Fruit fly (Drosophila melanogaster) whole organism, embryonic: ENCODE measurements around the gene CG31493.

Experiments
- Adf1 ChIP-seq: fragments of 200-800 bp; sonication (Bioruptor generic); IDR thresholded peaks from 2 replicates; pipeline ENCODE4 v1.3.6; 2022; ENCODE audit warnings: missing biosample characterization, missing genetic modification characterization
- Atf6 ChIP-seq: fragments of 200-800 bp; sonication (Bioruptor generic); IDR thresholded peaks from 2 replicates; pipeline ENCODE4 v1.3.6; 2022; ENCODE audit warnings: missing biosample characterization, missing genetic modification characterization
- B-H2 ChIP-seq: fragments of 200-800 bp; sonication (Bioruptor generic); optimal IDR thresholded peaks from 2 replicates; lab custom pipeline; 2018; ENCODE audit warnings: missing biosample characterization, mild to moderate bottlenecking, missing genetic modification characterization
- Bteb2 ChIP-seq: fragments of 200-800 bp; sonication (Bioruptor generic); optimal IDR thresholded peaks from 2 replicates; lab custom pipeline; 2016; ENCODE audit warnings: missing biosample characterization, missing genetic modification characterization
- CG11723 ChIP-seq: fragments of 200-800 bp; sonication (Bioruptor generic); optimal IDR thresholded peaks from 2 replicates; lab custom pipeline; 2017; ENCODE audit warnings: missing biosample characterization, mild to moderate bottlenecking, missing genetic modification characterization
- CG12219 ChIP-seq: fragments of 200-800 bp; sonication (Bioruptor generic); optimal IDR thresholded peaks from 3 replicates; lab custom pipeline; 2018; ENCODE audit warnings: missing biosample characterization, mild to moderate bottlenecking, missing genetic modification characterization
- CG1233 ChIP-seq: fragments of 200-800 bp; sonication (Bioruptor generic); optimal IDR thresholded peaks from 4 replicates; lab custom pipeline; 2018; ENCODE audit warnings: missing biosample characterization, mild to moderate bottlenecking, missing genetic modification characterization
- CG13775 ChIP-seq: fragments of 200-800 bp; sonication (Bioruptor generic); optimal IDR thresholded peaks from 3 replicates; lab custom pipeline; 2017; ENCODE audit warnings: missing biosample characterization, mild to moderate bottlenecking, missing genetic modification characterization
- CG14014 ChIP-seq: fragments of 200-800 bp; sonication (Bioruptor generic); IDR thresholded peaks from 2 replicates; pipeline ENCODE4 v1.3.6; 2022; ENCODE audit warnings: missing biosample characterization, missing genetic modification characterization
- CG14441 ChIP-seq: fragments of 200-800 bp; sonication (Bioruptor generic); IDR thresholded peaks from 2 replicates; pipeline ENCODE4 v1.3.6; 2022; ENCODE audit warnings: missing biosample characterization, missing genetic modification characterization
- CG17568 ChIP-seq: fragments of 200-800 bp; sonication (Bioruptor generic); optimal IDR thresholded peaks from 2 replicates; lab custom pipeline; 2018; ENCODE audit warnings: missing biosample characterization, mild to moderate bottlenecking, missing genetic modification characterization, moderate library complexity
- CG2199 ChIP-seq: fragments of 200-800 bp; sonication (Bioruptor generic); IDR thresholded peaks from 3 replicates; pipeline ENCODE4 v1.3.6; 2022; ENCODE audit warnings: missing biosample characterization, missing genetic modification characterization
- CG30403 ChIP-seq: fragments of 200-800 bp; sonication (Bioruptor generic); optimal IDR thresholded peaks from 3 replicates; lab custom pipeline; 2016; ENCODE audit warnings: missing biosample characterization, missing genetic modification characterization
- CG30431 ChIP-seq: fragments of 200-800 bp; sonication (Bioruptor generic); optimal IDR thresholded peaks from 2 replicates; lab custom pipeline; 2017; ENCODE audit warnings: missing biosample characterization, missing genetic modification characterization
- CG33557 ChIP-seq: fragments of 200-800 bp; sonication (Bioruptor generic); optimal IDR thresholded peaks from 2 replicates; lab custom pipeline; 2019; ENCODE audit warnings: missing biosample characterization, mild to moderate bottlenecking, missing genetic modification characterization, moderate library complexity
- CG34224 ChIP-seq: fragments of 200-800 bp; sonication (Bioruptor generic); IDR thresholded peaks from 3 replicates; pipeline ENCODE4 v1.3.6; 2022; ENCODE audit warnings: missing biosample characterization, missing genetic modification characterization; ENCODE audit not compliant: partially characterized antibody
- CG4404 ChIP-seq: fragments of 200-800 bp; sonication (Bioruptor generic); IDR thresholded peaks from 2 replicates; pipeline ENCODE4 v1.3.6; 2022; ENCODE audit warnings: missing biosample characterization, missing genetic modification characterization
- CG4707 ChIP-seq: fragments of 200-800 bp; sonication (Bioruptor generic); optimal IDR thresholded peaks from 2 replicates; lab custom pipeline; 2018; ENCODE audit warnings: missing biosample characterization, mild to moderate bottlenecking, missing genetic modification characterization, moderate library complexity
- CG4854 ChIP-seq: fragments of 200-800 bp; sonication (Bioruptor generic); optimal IDR thresholded peaks from 2 replicates; lab custom pipeline; 2016; ENCODE audit warnings: missing biosample characterization, missing genetic modification characterization, inconsistent platforms
- CG5180 ChIP-seq: fragments of 200-800 bp; sonication (Bioruptor generic); optimal IDR thresholded peaks from 3 replicates; lab custom pipeline; 2017; ENCODE audit warnings: missing biosample characterization, missing genetic modification characterization, mild to moderate bottlenecking, moderate library complexity, missing genetic modification reagents
- Dek ChIP-seq: fragments of 200-800 bp; sonication (Bioruptor generic); optimal IDR thresholded peaks from 3 replicates; lab custom pipeline; 2019; ENCODE audit warnings: missing biosample characterization, mild to moderate bottlenecking, missing genetic modification characterization, moderate library complexity
- Dip3 ChIP-seq: fragments of 200-800 bp; sonication (Bioruptor generic); optimal IDR thresholded peaks from 3 replicates; lab custom pipeline; 2016; ENCODE audit warnings: missing biosample characterization, missing genetic modification characterization
- Ets97D ChIP-seq: fragments of 200-800 bp; sonication (Bioruptor generic); optimal IDR thresholded peaks from 3 replicates; lab custom pipeline; 2016; ENCODE audit warnings: missing biosample characterization, missing genetic modification characterization
- Fer3 ChIP-seq: fragments of 200-800 bp; sonication (Bioruptor generic); optimal IDR thresholded peaks from 2 replicates; lab custom pipeline; 2018; ENCODE audit warnings: missing biosample characterization, mild to moderate bottlenecking, missing genetic modification characterization, moderate library complexity
- Gsc ChIP-seq: fragments of 200-800 bp; sonication (Bioruptor generic); IDR thresholded peaks from 2 replicates; pipeline ENCODE4 v1.3.6; 2022; ENCODE audit warnings: missing biosample characterization, missing genetic modification characterization
- H2.0 ChIP-seq: fragments of 200-800 bp; sonication (Bioruptor generic); IDR thresholded peaks from 2 replicates; pipeline ENCODE4 v1.3.6; 2022; ENCODE audit warnings: missing biosample characterization, missing genetic modification characterization
- Myb ChIP-seq: fragments of 200-800 bp; sonication (Bioruptor generic); optimal IDR thresholded peaks from 2 replicates; lab custom pipeline; 2016; ENCODE audit warnings: missing biosample characterization, missing genetic modification characterization
- Nf-YB ChIP-seq: fragments of 200-800 bp; sonication (Bioruptor generic); optimal IDR thresholded peaks from 3 replicates; lab custom pipeline; 2019; ENCODE audit warnings: missing biosample characterization, mild to moderate bottlenecking, missing genetic modification characterization, moderate library complexity
- Nf-YC ChIP-seq: fragments of 200-800 bp; optimal IDR thresholded peaks from 3 replicates; lab custom pipeline; 2019; ENCODE audit warnings: missing biosample characterization, mild to moderate bottlenecking, missing genetic modification characterization, moderate library complexity
- Rx ChIP-seq: fragments of 200-800 bp; sonication (Bioruptor generic); IDR thresholded peaks from 2 replicates; pipeline ENCODE4 v1.3.6; 2022; ENCODE audit warnings: missing biosample characterization, missing genetic modification characterization
- Taf1 ChIP-seq: fragments of 200-800 bp; sonication (Bioruptor generic); IDR thresholded peaks from 2 replicates; pipeline ENCODE4 v1.3.6; 2022; ENCODE audit warnings: missing biosample characterization, missing genetic modification characterization
- ab ChIP-seq: fragments of 200-800 bp; sonication (Bioruptor generic); optimal IDR thresholded peaks from 2 replicates; lab custom pipeline; 2016; ENCODE audit warnings: missing biosample characterization, missing genetic modification characterization
- ap ChIP-seq: fragments of 200-800 bp; sonication (Bioruptor generic); IDR thresholded peaks from 2 replicates; pipeline ENCODE4 v1.3.6; 2022; ENCODE audit warnings: missing biosample characterization, missing genetic modification characterization
- cad ChIP-seq: fragments of >200 bp; optimal IDR thresholded peaks from 2 replicates; lab custom pipeline; 2017; ENCODE audit warnings: missing biosample characterization, missing genetic modification characterization
- da ChIP-seq: fragments of 200-800 bp; sonication (Bioruptor generic); optimal IDR thresholded peaks from 2 replicates; lab custom pipeline; 2016; ENCODE audit warnings: missing biosample characterization, missing genetic modification characterization
- emc ChIP-seq: fragments of 200-800 bp; sonication (Bioruptor generic); optimal IDR thresholded peaks from 2 replicates; lab custom pipeline; 2016; ENCODE audit warnings: missing biosample characterization, missing genetic modification characterization
- ewg ChIP-seq: fragments of 200-800 bp; sonication (Bioruptor generic); optimal IDR thresholded peaks from 3 replicates; lab custom pipeline; 2017; ENCODE audit warnings: mild to moderate bottlenecking, missing biosample characterization, missing genetic modification reagents, missing genetic modification characterization
- gcm ChIP-seq: fragments of 200-800 bp; sonication (Bioruptor generic); optimal IDR thresholded peaks from 2 replicates; lab custom pipeline; 2019; ENCODE audit warnings: missing biosample characterization, mild to moderate bottlenecking, missing genetic modification characterization, moderate library complexity
- gsb ChIP-seq: fragments of 200-800 bp; sonication (Bioruptor generic); IDR thresholded peaks from 2 replicates; pipeline ENCODE4 v1.3.6; 2022; ENCODE audit warnings: missing biosample characterization, missing genetic modification characterization
- hb ChIP-seq: fragments of 200-800 bp; sonication (Bioruptor generic); IDR thresholded peaks from 3 replicates; pipeline ENCODE4 v1.3.6; 2022; ENCODE audit warnings: missing biosample characterization, missing genetic modification characterization; ENCODE audit not compliant: partially characterized antibody
- hbn ChIP-seq: fragments of 200-800 bp; sonication (Bioruptor generic); IDR thresholded peaks from 2 replicates; pipeline ENCODE4 v1.3.6; 2022; ENCODE audit warnings: missing biosample characterization, missing genetic modification characterization; ENCODE audit not compliant: partially characterized antibody
- kni ChIP-seq: fragments of 200-800 bp; sonication (Bioruptor generic); optimal IDR thresholded peaks from 3 replicates; lab custom pipeline; 2017; ENCODE audit warnings: mild to moderate bottlenecking, missing biosample characterization, missing genetic modification reagents, missing genetic modification characterization
- lmd ChIP-seq: fragments of 200-800 bp; sonication (Bioruptor generic); IDR thresholded peaks from 2 replicates; pipeline ENCODE4 v1.3.6; 2022; ENCODE audit warnings: missing biosample characterization, missing genetic modification characterization
- pfk ChIP-seq: fragments of 200-800 bp; sonication (Bioruptor generic); optimal IDR thresholded peaks from 2 replicates; lab custom pipeline; 2018; ENCODE audit warnings: missing biosample characterization, mild to moderate bottlenecking, missing genetic modification characterization, moderate library complexity
- ranshi ChIP-seq: fragments of 200-800 bp; sonication (Bioruptor generic); IDR thresholded peaks from 2 replicates; pipeline ENCODE4 v1.3.6; 2022; ENCODE audit warnings: missing biosample characterization, missing genetic modification characterization
- repo ChIP-seq: fragments of 200-800 bp; sonication (Bioruptor generic); optimal IDR thresholded peaks from 2 replicates; lab custom pipeline; 2016; ENCODE audit warnings: missing biosample characterization, missing genetic modification characterization
- slbo ChIP-seq: fragments of 200-800 bp; sonication (Bioruptor generic); IDR thresholded peaks from 2 replicates; pipeline ENCODE4 v1.3.6; 2022; ENCODE audit warnings: missing biosample characterization, missing genetic modification characterization
- sqz ChIP-seq: fragments of 200-800 bp; sonication (Bioruptor generic); optimal IDR thresholded peaks from 3 replicates; lab custom pipeline; 2018; ENCODE audit warnings: missing biosample characterization, mild to moderate bottlenecking, missing genetic modification characterization
- toy ChIP-seq: fragments of 200-800 bp; sonication (Bioruptor generic); IDR thresholded peaks from 2 replicates; pipeline ENCODE4 v1.3.6; 2022; ENCODE audit warnings: missing biosample characterization, missing genetic modification characterization
- tx ChIP-seq: fragments of 200-800 bp; sonication (Bioruptor generic); optimal IDR thresholded peaks from 2 replicates; lab custom pipeline; 2016; ENCODE audit warnings: missing biosample characterization, missing genetic modification characterization
- vnd ChIP-seq: fragments of 200-800 bp; sonication (Bioruptor generic); IDR thresholded peaks from 3 replicates; pipeline ENCODE4 v1.3.6; 2022; ENCODE audit warnings: missing biosample characterization, missing genetic modification characterization; ENCODE audit not compliant: partially characterized antibody
- wdn ChIP-seq: fragments of 200-800 bp; sonication (Bioruptor generic); IDR thresholded peaks from 2 replicates; pipeline ENCODE4 v1.3.6; 2022; ENCODE audit warnings: missing biosample characterization, missing genetic modification characterization

The CG31493 gene

DNA sequence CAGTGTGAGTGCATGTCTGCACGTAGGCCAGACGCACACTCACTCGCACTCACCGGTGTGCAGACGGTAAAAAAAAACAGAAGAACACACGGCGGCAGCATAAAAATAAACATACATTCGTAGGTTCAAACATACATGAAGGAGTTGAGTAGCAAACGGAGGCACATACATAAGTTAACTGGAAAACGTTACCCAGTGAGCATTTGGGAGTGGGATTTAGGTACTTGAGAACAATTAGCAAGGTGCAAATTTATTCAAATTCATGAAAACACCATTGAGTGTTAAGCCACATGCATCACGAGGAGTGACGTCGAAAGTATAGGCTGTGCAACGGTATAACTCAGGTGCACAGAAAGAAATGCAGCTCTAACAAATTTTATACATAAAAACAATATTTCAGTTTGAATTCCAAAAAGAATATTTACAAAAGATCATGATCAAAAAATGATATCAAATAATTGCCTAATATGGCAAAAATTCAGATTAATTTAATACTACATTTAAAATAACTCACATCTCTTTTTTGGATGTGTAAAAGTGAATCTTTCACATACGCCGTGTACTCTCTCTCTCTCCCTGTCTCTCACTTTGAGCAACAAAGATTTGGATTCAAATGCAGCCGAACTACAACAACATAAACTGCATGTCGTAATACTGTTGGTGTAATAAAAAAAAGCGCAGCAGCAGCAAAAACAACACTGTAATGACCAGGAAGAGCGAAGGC lies 22.6 kb upstream of the CG31493 start (continued):
- TF ChIP-seq Ets97D (peak; percentile 66), emc (GFP tag; lab: Kevin White, UChicago) (no peak), ap (GFP tag; lab: Robert Waterston, UW) (no peak), tx (GFP tag; lab: Kevin White, UChicago) (peak; percentile 85), CG33557 (GFP tag; lab: Kevin White, UChicago) (peak; percentile 99), Myb (peak; percentile 43), Atf6 (GFP tag; lab: Robert Waterston, UW) (no peak), CG17568 (peak; percentile 87), ewg (peak; percentile 93), CG12219 (GFP tag; lab: Kevin White, UChicago) (peak; percentile 90), lmd (no peak), toy (GFP tag; lab: Robert Waterston, UW) (no peak), Gsc (GFP tag; lab: Robert Waterston, UW) (no peak), CG14441 (no peak), CG4854 (peak; percentile 81), sqz (GFP tag; lab: Kevin White, UChicago) (peak; percentile 93), pfk (GFP tag; lab: Kevin White, UChicago) (no peak), da (GFP tag; lab: Kevin White, UChicago) (peak; percentile 64), kni (peak; percentile 73), CG5180 (GFP tag; lab: Kevin White, UChicago) (peak; percentile 86), gsb (GFP tag; lab: Robert Waterston, UW) (no peak), CG30431 (no peak), Nf-YC (tag; lab: Kevin White, UChicago) (peak; percentile 65), hbn (GFP tag; lab: Robert Waterston, UW) (no peak), Rx (GFP tag; lab: Robert Waterston, UW) (no peak), CG30403 (GFP tag; lab: Kevin White, UChicago) (peak; percentile 95), CG34224 (GFP tag; lab: Robert Waterston, UW) (no peak), vnd (GFP tag; lab: Robert Waterston, UW) (no peak), CG1233 (GFP tag; lab: Kevin White, UChicago) (peak; percentile 93), ranshi (GFP tag; lab: Robert Waterston, UW) (no peak), CG14014 (no peak), Nf-YB (GFP tag; lab: Kevin White, UChicago) (peak; percentile 86), CG4707 (GFP tag; lab: Kevin White, UChicago) (peak; percentile 89), B-H2 (GFP tag; lab: Kevin White, UChicago) (no peak), repo (GFP tag; lab: Kevin White, UChicago) (peak; percentile 82), Adf1 (no peak), Dip3 (peak; percentile 44)

DNA sequence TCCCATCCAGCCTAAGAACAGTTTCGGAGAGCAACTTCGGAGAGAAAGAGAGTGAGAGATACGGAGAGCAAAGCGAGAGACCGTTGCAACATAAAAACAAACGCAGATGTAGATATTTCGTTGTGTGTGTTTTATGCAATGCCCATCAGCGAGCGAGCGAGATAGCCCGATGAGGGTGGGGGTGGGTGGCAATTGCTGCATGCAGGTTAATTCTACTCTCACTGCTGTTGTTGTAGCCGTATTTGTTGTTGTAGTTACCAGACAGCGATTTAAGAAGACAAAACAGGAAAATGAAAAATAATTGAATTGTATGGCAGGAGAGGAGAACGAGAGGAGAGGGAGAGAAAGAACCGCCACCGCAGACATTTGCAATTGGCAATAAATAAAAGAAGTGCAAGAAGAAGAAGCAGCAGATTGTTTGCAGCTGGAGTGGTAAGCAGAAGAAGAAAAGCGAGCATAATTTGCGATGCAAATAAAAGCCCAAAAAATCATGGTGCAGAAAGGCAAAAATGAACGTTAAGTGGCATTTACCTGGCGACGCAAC lies 21.5 kb upstream of the CG31493 start:
- TF ChIP-seq ab (GFP tag; lab: Kevin White, UChicago) (no peak), H2.0 (GFP tag; lab: Robert Waterston, UW) (no peak), Bteb2 (GFP tag; lab: Kevin White, UChicago) (no peak), Fer3 (tag; lab: Kevin White, UChicago) (no peak), CG11723 (no peak), wdn (GFP tag; lab: Robert Waterston, UW) (no peak), CG4404 (GFP tag; lab: Robert Waterston, UW) (no peak), Dek (tag; lab: Kevin White, UChicago) (no peak), gcm (GFP tag; lab: Kevin White, UChicago) (peak; percentile 54), hb (GFP tag; lab: Robert Waterston, UW) (no peak), cad (GFP tag; lab: Kevin White, UChicago) (peak; percentile 68), CG14014 (no peak), CG2199 (GFP tag; lab: Robert Waterston, UW) (no peak; the same call in 2 of the 3 replicates), slbo (GFP tag; lab: Robert Waterston, UW) (no peak), CG13775 (no peak), Taf1 (GFP tag; lab: Robert Waterston, UW) (no peak)
